Worm (Caenorhabditis elegans) whole organism, L2 larva: ENCODE measurements around the gene lrpc-1.

Source experiments
- C34F6.9 ChIP-seq: fragments of 150-350 bp; optimal IDR thresholded peaks from 2 replicates; lab custom pipeline; 2014; ENCODE audit warnings: missing biosample characterization, missing genetic modification characterization
- aly-2 ChIP-seq: fragments of 150-350 bp; optimal IDR thresholded peaks from 2 replicates; lab custom pipeline; 2014; ENCODE audit warnings: missing biosample characterization, missing genetic modification characterization
- ceh-16 ChIP-seq: fragments of 150-350 bp; optimal IDR thresholded peaks from 2 replicates; lab custom pipeline; 2014; ENCODE audit warnings: missing biosample characterization, missing genetic modification characterization
- egl-27 ChIP-seq: sonication (generic microtip); optimal IDR thresholded peaks from 3 replicates; lab custom pipeline; 2017; ENCODE audit warnings: missing biosample characterization, missing genetic modification reagents, missing genetic modification characterization
- elt-3 ChIP-seq: sonication (generic microtip); optimal IDR thresholded peaks from 2 replicates; lab custom pipeline; 2017; ENCODE audit warnings: missing biosample characterization, missing genetic modification characterization
- sem-4 ChIP-seq: fragments of 150-350 bp; optimal IDR thresholded peaks from 2 replicates; lab custom pipeline; 2014; ENCODE audit warnings: missing biosample characterization, missing genetic modification reagents, missing genetic modification characterization

DNA sequence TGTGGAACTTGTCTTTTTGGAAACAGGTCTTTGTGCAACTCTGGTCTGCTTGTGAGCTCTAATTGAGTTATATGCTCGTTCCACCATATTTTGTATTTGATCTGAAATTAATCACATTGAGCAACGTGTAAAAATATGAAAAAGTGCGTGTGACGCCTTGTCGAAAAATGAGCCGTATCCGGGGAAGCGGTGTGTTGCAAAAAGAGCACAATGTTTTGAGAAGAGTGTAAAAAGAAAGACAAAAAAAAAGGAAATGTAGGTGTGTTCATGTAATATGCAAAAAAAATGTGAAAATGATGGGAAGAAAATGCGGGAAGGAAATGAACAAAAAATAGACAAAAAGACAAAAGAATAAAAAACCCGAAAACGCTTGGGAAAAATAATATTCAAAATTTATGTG, 17.8 kb upstream of the lrpc-1 start, which contains the start of gene acy-4:
- no peak for TF ChIP-seq ceh-16 (tag; lab: Kevin White, UChicago)
- TF ChIP-seq elt-3 (tag; lab: Kevin White, UChicago), result no peak
- no peak for TF ChIP-seq sem-4
- no peak for TF ChIP-seq aly-2 (tag; lab: Kevin White, UChicago)
- TF ChIP-seq C34F6.9, result no peak
- TF ChIP-seq egl-27 (tag; lab: Kevin White, UChicago), result no peak
